Worm (Caenorhabditis elegans) whole organism, young adult: ENCODE measurements around the gene clc-29.

Source experiments
- B0035.1 ChIP-seq: sonication (generic microtip); optimal IDR thresholded peaks from 2 replicates; lab custom pipeline; 2016; ENCODE audit warnings: missing genetic modification characterization, mild to moderate bottlenecking, missing compliant biosample characterization, missing genotype, missing genetic modification reagents
- F37B4.10 ChIP-seq: fragments of 200-800 bp; sonication (Bioruptor generic); IDR thresholded peaks from 2 replicates; pipeline ENCODE4 v1.3.6; 2022; ENCODE audit warnings: missing genetic modification characterization, missing compliant biosample characterization
- ceh-100 ChIP-seq: fragments of 200-800 bp; sonication (Bioruptor generic); IDR thresholded peaks from 2 replicates; pipeline ENCODE4 v1.3.6; 2022; ENCODE audit warnings: missing genetic modification reagents, missing genetic modification characterization, missing compliant biosample characterization
- ceh-58 ChIP-seq: fragments of 200-800 bp; sonication (Bioruptor generic); IDR thresholded peaks from 2 replicates; pipeline ENCODE4 v1.3.6; 2022; ENCODE audit warnings: missing genetic modification characterization, missing compliant biosample characterization
- nfya-1 ChIP-seq: sonication (generic microtip); optimal IDR thresholded peaks from 2 replicates; lab custom pipeline; 2017; ENCODE audit warnings: antibody characterized with exemption, missing compliant biosample characterization, missing genetic modification characterization, borderline replicate concordance; ENCODE audit not compliant: insufficient read depth
- nhr-27 ChIP-seq: fragments of 200-800 bp; sonication (Bioruptor generic); optimal IDR thresholded peaks from 2 replicates; lab custom pipeline; 2018; ENCODE audit warnings: mild to moderate bottlenecking, missing genetic modification characterization, moderate library complexity, missing compliant biosample characterization

DNA sequence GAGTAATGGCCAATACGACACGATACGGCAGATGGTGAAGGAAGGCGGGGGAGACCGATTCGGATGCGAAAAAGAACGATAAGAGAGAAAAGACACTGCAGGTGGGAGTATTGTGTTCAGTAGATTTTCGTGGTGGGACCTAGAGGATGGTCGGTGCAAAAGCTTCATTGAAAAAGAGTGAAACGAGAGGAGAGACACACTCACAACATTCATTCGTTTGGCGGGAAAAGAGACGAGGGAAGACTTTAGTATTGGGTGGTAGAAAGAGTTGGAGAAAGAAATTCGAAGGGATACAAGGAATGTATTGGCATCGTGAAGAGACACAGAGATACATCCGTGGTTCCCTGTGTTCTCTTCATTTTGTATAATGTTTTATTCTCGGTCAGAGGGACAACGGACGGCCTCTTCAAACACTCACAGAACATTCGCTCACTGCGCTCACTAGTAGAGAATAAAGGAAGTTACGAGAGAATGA, 8.7 kb upstream of the clc-29 start:
- TF ChIP-seq nhr-27 (tag; lab: Kevin White, UChicago) (no peak), ceh-100 (no peak), B0035.1 (tag; lab: Kevin White, UChicago) (no peak), ceh-58 (no peak), F37B4.10 (GFP tag; lab: Robert Waterston, UW) (no peak), nfya-1 (no peak)
